Worm (Caenorhabditis elegans) whole organism, mixed stage, embryonic: ENCODE measurements around the gene gpa-10.

ENCODE experiments used
- ceh-83 ChIP-seq: fragments of 200-800 bp; sonication (Bioruptor generic); optimal IDR thresholded peaks from 2 replicates; lab custom pipeline; 2018; ENCODE audit warnings: mild to moderate bottlenecking, missing genetic modification characterization, missing compliant biosample characterization
- snpc-4 ChIP-seq: fragments of 150-350 bp; optimal IDR thresholded peaks from 2 replicates; lab custom pipeline; 2014; ENCODE audit warnings: missing biosample characterization, missing genetic modification characterization
- ztf-11 ChIP-seq: fragments of 150-350 bp; optimal IDR thresholded peaks from 2 replicates; lab custom pipeline; 2014; ENCODE audit warnings: missing biosample characterization, missing genetic modification characterization

DNA sequence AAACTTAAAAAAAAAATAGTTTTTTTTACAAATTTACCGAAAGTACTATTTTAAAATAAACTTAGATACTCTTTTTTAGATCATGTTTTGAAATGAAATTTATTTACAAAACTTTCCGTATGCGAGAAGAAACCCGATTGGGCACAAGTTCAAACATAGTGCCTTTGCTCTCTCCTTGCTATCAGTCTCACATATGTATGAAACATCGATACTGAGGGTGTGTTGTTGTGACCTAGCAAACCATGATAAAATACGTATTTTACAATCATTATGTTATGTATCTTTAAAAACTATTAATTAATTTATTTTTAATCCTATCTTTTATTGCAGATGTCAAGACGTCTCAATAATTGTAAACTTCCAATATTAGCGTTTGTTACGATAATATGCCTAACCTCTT is 44.5 kb downstream of the gpa-10 start:
- TF ChIP-seq ceh-83 (no peak), snpc-4 (no peak), ztf-11 (no peak)
